Worm (Caenorhabditis elegans) whole organism, L2 larva: Measurements from ENCODE around the gene srlf-2.

Source experiments
- ZK546.5 ChIP-seq: sonication (generic microtip); optimal IDR thresholded peaks from 2 replicates; lab custom pipeline; 2017; ENCODE audit warnings: missing biosample characterization, missing genetic modification characterization
- ceh-82 ChIP-seq: fragments of 150-350 bp; optimal IDR thresholded peaks from 2 replicates; lab custom pipeline; 2014; ENCODE audit warnings: missing biosample characterization, missing genetic modification characterization
- dmd-4 ChIP-seq: sonication (generic microtip); optimal IDR thresholded peaks from 2 replicates; lab custom pipeline; 2017; ENCODE audit warnings: missing biosample characterization, missing genetic modification characterization
- elt-3 ChIP-seq: sonication (generic microtip); optimal IDR thresholded peaks from 2 replicates; lab custom pipeline; 2017; ENCODE audit warnings: missing biosample characterization, missing genetic modification characterization
- lin-13 ChIP-seq: fragments of 150-350 bp; optimal IDR thresholded peaks from 2 replicates; lab custom pipeline; 2014; ENCODE audit warnings: missing biosample characterization, missing genetic modification reagents, missing genetic modification characterization
- lin-39 ChIP-seq: fragments of 150-350 bp; optimal IDR thresholded peaks from 2 replicates; lab custom pipeline; 2014; ENCODE audit warnings: missing biosample characterization, missing genetic modification reagents, missing genetic modification characterization
- lsy-2 ChIP-seq, 2 experiments: fragments of 150-350 bp in 1 of 2; sonication (generic microtip) in 1 of 2; optimal IDR thresholded peaks; 2 replicates each; lab custom pipeline; 2014 to 2017; ENCODE audit warnings: missing biosample characterization in 2 of 2, missing genetic modification characterization in 2 of 2
- nhr-25 ChIP-seq: fragments of 150-350 bp; sonication (generic microtip); optimal IDR thresholded peaks from 3 replicates; lab custom pipeline; 2014; ENCODE audit warnings: missing biosample characterization, missing genetic modification characterization
- peb-1 ChIP-seq: fragments of 150-350 bp; optimal IDR thresholded peaks from 2 replicates; lab custom pipeline; 2014; ENCODE audit warnings: missing biosample characterization, missing genetic modification characterization
- skn-1 ChIP-seq: sonication (generic microtip); optimal IDR thresholded peaks from 2 replicates; lab custom pipeline; 2017; ENCODE audit warnings: missing biosample characterization, missing genetic modification characterization
- unc-39 ChIP-seq: fragments of 150-350 bp; optimal IDR thresholded peaks from 2 replicates; lab custom pipeline; 2014; ENCODE audit warnings: missing biosample characterization, missing genetic modification characterization
- unc-62 ChIP-seq: fragments of 150-350 bp; optimal IDR thresholded peaks from 2 replicates; lab custom pipeline; 2014; ENCODE audit warnings: missing biosample characterization, missing genetic modification reagents, missing genetic modification characterization
- ztf-11 ChIP-seq: sonication (generic microtip); optimal IDR thresholded peaks from 2 replicates; lab custom pipeline; 2017; ENCODE audit warnings: missing biosample characterization, missing genetic modification characterization

DNA sequence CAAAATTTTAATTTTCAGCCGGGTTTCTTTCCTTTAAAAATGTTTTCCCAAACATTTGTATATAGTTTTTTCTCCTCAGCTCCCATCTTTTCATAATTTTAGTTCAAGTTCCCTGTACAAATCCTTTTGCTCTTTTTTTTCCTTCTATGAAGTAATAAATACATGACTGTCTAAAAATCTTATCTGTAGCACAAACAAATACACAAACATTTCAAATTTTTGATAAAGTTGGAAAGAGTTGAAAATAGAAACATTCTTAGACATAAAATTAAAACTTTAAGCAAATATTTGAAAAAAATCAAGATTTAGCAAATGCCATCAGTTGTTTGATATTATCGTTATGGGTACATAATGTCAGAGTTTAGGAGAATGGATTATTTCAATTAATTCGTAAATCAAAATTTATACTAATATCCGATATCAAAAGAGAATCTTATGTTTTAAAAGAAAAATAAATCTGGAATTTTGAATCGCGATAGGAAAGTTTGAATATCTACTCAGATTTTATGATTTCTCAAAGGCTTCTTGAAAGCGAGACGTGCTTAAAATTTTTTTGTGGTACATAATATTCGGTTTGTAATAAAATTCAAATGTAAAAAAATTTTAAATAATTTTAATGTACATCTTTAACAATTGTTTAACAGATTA lies 48.1 kb downstream of the srlf-2 start:
- TF ChIP-seq lsy-2 (tag; optimal IDR thresholded peaks at IDR 0.05; lab: Kevin White, UChicago): no peak
- no peak for TF ChIP-seq unc-39
- TF ChIP-seq lin-13 (GFP tag; lab: Kevin White, UChicago): peak; percentile 0
- no peak for TF ChIP-seq unc-62 (GFP tag; lab: Kevin White, UChicago)
- TF ChIP-seq ZK546.5 (tag; lab: Kevin White, UChicago): no peak
- TF ChIP-seq ztf-11 (tag; lab: Kevin White, UChicago): no peak
- no peak for TF ChIP-seq dmd-4
- no peak for TF ChIP-seq ceh-82 (tag; lab: Kevin White, UChicago)
- TF ChIP-seq elt-3 (tag; lab: Kevin White, UChicago): no peak
- no peak for TF ChIP-seq skn-1 (tag; lab: Kevin White, UChicago)
- no peak for TF ChIP-seq lin-39 (tag; lab: Kevin White, UChicago)
- TF ChIP-seq peb-1 (tag; lab: Kevin White, UChicago): no peak
- TF ChIP-seq nhr-25 (tag; lab: Kevin White, UChicago): no peak
